Fruit fly (Drosophila melanogaster): Measurements from ENCODE around the gene Tmtc1.

- TF ChIP-seq tgo (GFP tag; IDR thresholded peaks at IDR 0.05) (no peak), run (tag; optimal IDR thresholded peaks at IDR 0.05) (no peak), CG17612 (GFP tag; IDR thresholded peaks at IDR 0.05) (no peak), CG5180 (GFP tag; optimal IDR thresholded peaks at IDR 0.05) (no peak), CG5245 (GFP tag; optimal IDR thresholded peaks at IDR 0.05) (no peak), nau (GFP tag; optimal IDR thresholded peaks at IDR 0.05) (no peak), CG9876 (GFP tag; optimal IDR thresholded peaks at IDR 0.05) (no peak), CG4424 (GFP tag; optimal IDR thresholded peaks at IDR 0.05) (no peak), mld (GFP tag; IDR thresholded peaks at IDR 0.05; ENCODE audit: partially characterized antibody) (no peak)
Observed at dm6 chr2L:2724459-2724858, 46.9 kb downstream of the Tmtc1 start.
